Worm (Caenorhabditis elegans) whole organism, L4 larva: ENCODE measurements around the gene best-18.

ENCODE experiments used
- ama-1 ChIP-seq: fragments of 150-350 bp; optimal IDR thresholded peaks from 2 replicates; lab custom pipeline; 2014; ENCODE audit warnings: inconsistent platforms, mixed read lengths
- hlh-30 ChIP-seq: sonication (generic microtip); optimal IDR thresholded peaks from 2 replicates; lab custom pipeline; 2017; ENCODE audit warnings: antibody characterized with exemption, mild to moderate bottlenecking, missing genetic modification characterization, missing compliant biosample characterization; ENCODE audit not compliant: insufficient read depth
- skn-1 ChIP-seq: fragments of 150-350 bp; optimal IDR thresholded peaks from 2 replicates; lab custom pipeline; 2014; ENCODE audit warnings: missing biosample characterization, missing genetic modification characterization
- unc-39 ChIP-seq: sonication (generic microtip); optimal IDR thresholded peaks from 2 replicates; lab custom pipeline; 2017; ENCODE audit warnings: missing biosample characterization, missing genetic modification characterization

ce11 chrIII:10181868-10182267, 30.3 kb upstream of the best-18 start:
- TF ChIP-seq hlh-30 = no peak
- no peak for TF ChIP-seq skn-1 (tag; lab: Kevin White, UChicago)
- TF ChIP-seq unc-39 (tag; lab: Kevin White, UChicago) = no peak
- no peak for TF ChIP-seq ama-1
